Worm (Caenorhabditis elegans) whole organism, L2 larva: ENCODE data around the gene col-114.
A peak's percentile ranks its signal among the peaks of the same experiment; 100 is the strongest.

Experiments
- C34F6.9 ChIP-seq: fragments of 150-350 bp; optimal IDR thresholded peaks from 2 replicates; lab custom pipeline; 2014; ENCODE audit warnings: missing biosample characterization, missing genetic modification characterization
- F13H6.1 ChIP-seq: sonication (generic microtip); optimal IDR thresholded peaks from 2 replicates; lab custom pipeline; 2016; ENCODE audit warnings: missing genetic modification characterization, missing compliant biosample characterization
- Y55F3AM.14 ChIP-seq: fragments of 200-800 bp; sonication (Bioruptor generic); optimal IDR thresholded peaks from 2 replicates; lab custom pipeline; 2018; ENCODE audit warnings: mild to moderate bottlenecking, missing genetic modification characterization, missing compliant biosample characterization
- aly-2 ChIP-seq: fragments of 150-350 bp; optimal IDR thresholded peaks from 2 replicates; lab custom pipeline; 2014; ENCODE audit warnings: missing biosample characterization, missing genetic modification characterization
- ama-1 ChIP-seq: fragments of 150-350 bp; optimal IDR thresholded peaks from 2 replicates; lab custom pipeline; 2018; ENCODE audit warnings: inconsistent platforms
- blmp-1 ChIP-seq: sonication (generic microtip); optimal IDR thresholded peaks from 2 replicates; lab custom pipeline; 2017; ENCODE audit warnings: missing genetic modification characterization, mild to moderate bottlenecking, missing compliant biosample characterization, antibody characterized with exemption, moderate library complexity; ENCODE audit not compliant: insufficient read depth
- crh-2 ChIP-seq: sonication (generic microtip); optimal IDR thresholded peaks from 2 replicates; lab custom pipeline; 2017; ENCODE audit warnings: missing biosample characterization, missing genetic modification characterization
- dmd-4 ChIP-seq: sonication (generic microtip); optimal IDR thresholded peaks from 2 replicates; lab custom pipeline; 2017; ENCODE audit warnings: missing biosample characterization, missing genetic modification characterization
- egl-27 ChIP-seq: sonication (generic microtip); optimal IDR thresholded peaks from 3 replicates; lab custom pipeline; 2017; ENCODE audit warnings: missing biosample characterization, missing genetic modification reagents, missing genetic modification characterization
- elt-1 ChIP-seq: fragments of 150-350 bp; optimal IDR thresholded peaks from 2 replicates; lab custom pipeline; 2014; ENCODE audit warnings: missing biosample characterization, missing genetic modification characterization
- fos-1 ChIP-seq: fragments of 150-350 bp; optimal IDR thresholded peaks from 2 replicates; lab custom pipeline; 2014; ENCODE audit warnings: missing biosample characterization, missing genetic modification characterization
- gmeb-1 ChIP-seq: fragments of 150-350 bp; optimal IDR thresholded peaks from 2 replicates; lab custom pipeline; 2014; ENCODE audit warnings: missing biosample characterization, missing genetic modification characterization
- lin-11 ChIP-seq: fragments of 150-350 bp; sonication (generic microtip); optimal IDR thresholded peaks from 2 replicates; lab custom pipeline; 2014; ENCODE audit warnings: missing biosample characterization, missing genetic modification characterization, inconsistent platforms, mixed read lengths
- lin-13 ChIP-seq: fragments of 150-350 bp; optimal IDR thresholded peaks from 2 replicates; lab custom pipeline; 2014; ENCODE audit warnings: missing biosample characterization, missing genetic modification reagents, missing genetic modification characterization
- lin-39 ChIP-seq: fragments of 150-350 bp; optimal IDR thresholded peaks from 2 replicates; lab custom pipeline; 2014; ENCODE audit warnings: missing biosample characterization, missing genetic modification reagents, missing genetic modification characterization
- lsy-2 ChIP-seq, 2 experiments: fragments of 150-350 bp in 1 of 2; sonication (generic microtip) in 1 of 2; optimal IDR thresholded peaks; 2 replicates each; lab custom pipeline; 2014 to 2017; ENCODE audit warnings: missing biosample characterization in 2 of 2, missing genetic modification characterization in 2 of 2
- mab-5 ChIP-seq: fragments of 150-350 bp; optimal IDR thresholded peaks from 2 replicates; lab custom pipeline; 2014; ENCODE audit warnings: missing biosample characterization, missing genetic modification characterization
- mbf-1 ChIP-seq: sonication (generic microtip); optimal IDR thresholded peaks from 2 replicates; lab custom pipeline; 2017; ENCODE audit warnings: missing biosample characterization, missing genetic modification characterization
- mdl-1 ChIP-seq, 2 experiments: fragments of 150-350 bp in 1 of 2; sonication (generic microtip) in 1 of 2; optimal IDR thresholded peaks; 2 replicates each; lab custom pipeline; 2017; ENCODE audit warnings: missing biosample characterization in 2 of 2, missing genetic modification characterization in 2 of 2
- nhr-10 ChIP-seq: sonication (generic microtip); optimal IDR thresholded peaks from 2 replicates; lab custom pipeline; 2017; ENCODE audit warnings: missing biosample characterization, missing genetic modification characterization
- nhr-11 ChIP-seq: fragments of 150-350 bp; optimal IDR thresholded peaks from 2 replicates; lab custom pipeline; 2014; ENCODE audit warnings: missing biosample characterization, missing genetic modification characterization
- nhr-12 ChIP-seq: fragments of 150-350 bp; optimal IDR thresholded peaks from 2 replicates; lab custom pipeline; 2014; ENCODE audit warnings: missing biosample characterization, missing genetic modification characterization
- nhr-129 ChIP-seq: fragments of 150-350 bp; optimal IDR thresholded peaks from 2 replicates; lab custom pipeline; 2014; ENCODE audit warnings: missing biosample characterization, missing genetic modification characterization
- nhr-21 ChIP-seq: fragments of 150-350 bp; optimal IDR thresholded peaks from 2 replicates; lab custom pipeline; 2014; ENCODE audit warnings: missing biosample characterization, missing genetic modification characterization
- nhr-23 ChIP-seq: fragments of 150-350 bp; optimal IDR thresholded peaks from 2 replicates; lab custom pipeline; 2014; ENCODE audit warnings: missing biosample characterization, missing genetic modification reagents, missing genetic modification characterization
- nhr-237 ChIP-seq: fragments of 150-350 bp; optimal IDR thresholded peaks from 2 replicates; lab custom pipeline; 2014; ENCODE audit warnings: missing biosample characterization, missing genetic modification characterization
- nhr-25 ChIP-seq: fragments of 150-350 bp; sonication (generic microtip); optimal IDR thresholded peaks from 3 replicates; lab custom pipeline; 2014; ENCODE audit warnings: missing biosample characterization, missing genetic modification characterization
- nhr-6 ChIP-seq: fragments of 150-350 bp; optimal IDR thresholded peaks from 2 replicates; lab custom pipeline; 2014; ENCODE audit warnings: missing biosample characterization, missing genetic modification characterization
- nhr-77 ChIP-seq: fragments of 150-350 bp; optimal IDR thresholded peaks from 2 replicates; lab custom pipeline; 2014; ENCODE audit warnings: missing biosample characterization, missing genetic modification characterization
- sem-4 ChIP-seq: fragments of 150-350 bp; optimal IDR thresholded peaks from 2 replicates; lab custom pipeline; 2014; ENCODE audit warnings: missing biosample characterization, missing genetic modification reagents, missing genetic modification characterization
- sma-3 ChIP-seq: sonication (generic microtip); optimal IDR thresholded peaks from 2 replicates; lab custom pipeline; 2016; ENCODE audit warnings: missing genetic modification reagents, missing genetic modification characterization, missing compliant biosample characterization
- sma-9 ChIP-seq, 2 experiments: fragments of 150-350 bp in 1 of 2; sonication (generic microtip) in 1 of 2; optimal IDR thresholded peaks; 2 replicates each; lab custom pipeline; 2014 to 2016; ENCODE audit warnings: missing genetic modification characterization in 2 of 2, mild to moderate bottlenecking in 1 of 2, missing biosample characterization in 1 of 2, missing compliant biosample characterization in 1 of 2, missing genetic modification reagents in 1 of 2, moderate library complexity in 1 of 2
- snpc-4 ChIP-seq: fragments of 150-350 bp; optimal IDR thresholded peaks from 2 replicates; lab custom pipeline; 2014; ENCODE audit warnings: missing biosample characterization, missing genetic modification characterization
- unc-55 ChIP-seq: fragments of 150-350 bp; sonication (generic microtip); optimal IDR thresholded peaks from 3 replicates; lab custom pipeline; 2014; ENCODE audit warnings: missing biosample characterization, missing genetic modification reagents, missing genetic modification characterization
- unc-62 ChIP-seq: fragments of 150-350 bp; optimal IDR thresholded peaks from 2 replicates; lab custom pipeline; 2014; ENCODE audit warnings: missing biosample characterization, missing genetic modification reagents, missing genetic modification characterization
- zag-1 ChIP-seq: fragments of 150-350 bp; optimal IDR thresholded peaks from 2 replicates; lab custom pipeline; 2014; ENCODE audit warnings: missing biosample characterization, missing genetic modification characterization
- ztf-1 ChIP-seq: fragments of 200-800 bp; sonication (Bioruptor generic); conservative IDR thresholded peaks from 2 replicates; pipeline ENCODE4 v1.3.6; 2022; ENCODE audit warnings: missing genetic modification characterization, missing compliant biosample characterization
- ztf-11 ChIP-seq: sonication (generic microtip); optimal IDR thresholded peaks from 2 replicates; lab custom pipeline; 2017; ENCODE audit warnings: missing biosample characterization, missing genetic modification characterization
- ztf-4 ChIP-seq: fragments of 150-350 bp; optimal IDR thresholded peaks from 2 replicates; lab custom pipeline; 2014; ENCODE audit warnings: missing biosample characterization, missing genetic modification characterization

col-114 gene

DNA sequence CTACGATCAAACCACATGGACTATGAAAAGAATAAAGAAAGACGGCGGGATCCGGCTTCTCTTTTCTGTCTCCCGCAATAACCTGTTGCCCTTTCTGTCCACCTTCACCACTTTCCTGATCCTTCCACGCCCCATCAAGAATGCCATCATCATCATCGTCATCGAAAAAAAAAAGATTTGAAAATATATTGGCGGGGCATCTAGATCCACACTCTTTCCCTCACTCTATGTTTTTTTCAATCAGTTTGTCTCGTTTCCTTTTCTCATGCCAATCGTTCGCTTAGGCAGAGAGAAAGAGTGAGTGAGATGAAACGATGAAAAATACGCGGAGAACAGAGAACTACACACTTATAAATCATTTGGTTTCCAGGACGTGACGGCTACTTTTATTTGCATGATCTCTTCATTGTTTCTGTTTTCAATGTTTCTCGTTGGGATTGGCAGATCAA lies 12.9 kb downstream of the col-114 start (continued):
- no peak for TF ChIP-seq nhr-129 (tag; lab: Kevin White, UChicago)
- peak; percentile 23 for TF ChIP-seq F13H6.1
- no peak for TF ChIP-seq gmeb-1 (tag; lab: Kevin White, UChicago)
- no peak for TF ChIP-seq mbf-1 (tag; lab: Kevin White, UChicago)
- TF ChIP-seq, all 48 proteins: peak for 7

DNA sequence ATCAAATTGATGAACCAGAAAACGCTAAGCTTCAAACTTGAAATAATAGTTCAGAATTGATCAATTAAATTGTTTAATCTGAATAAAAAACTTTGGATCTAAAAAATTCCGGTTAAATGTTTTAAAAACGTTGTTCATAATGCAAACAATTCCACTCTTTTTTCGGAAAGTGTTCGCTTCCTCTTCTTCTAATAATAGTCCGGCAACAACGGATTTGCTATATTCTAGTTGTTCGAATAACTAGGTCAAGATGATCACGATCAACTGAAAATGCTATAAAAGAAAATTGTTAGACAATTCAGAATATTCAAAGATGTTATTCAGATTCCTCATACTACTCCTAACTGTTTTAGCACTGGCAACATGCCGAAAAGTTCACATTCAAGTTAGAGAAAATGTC lies 15.5 kb downstream of the col-114 start, which contains the start of gene D2024.4:
Gene D2024.4 (plus strand): TSS at position 301 of the 400 bp plus-strand sequence.
- TF ChIP-seq sem-4: no peak
- TF ChIP-seq zag-1 (tag; lab: Kevin White, UChicago): no peak
- no peak for TF ChIP-seq nhr-10
- TF ChIP-seq F13H6.1: no peak
- TF ChIP-seq dmd-4 (tag; lab: Kevin White, UChicago): no peak
- no peak for TF ChIP-seq ztf-4 (tag; lab: Kevin White, UChicago)
- TF ChIP-seq nhr-6 (tag; lab: Kevin White, UChicago): no peak
- no peak for TF ChIP-seq lsy-2 (tag; optimal IDR thresholded peaks at IDR 0.05; lab: Kevin White, UChicago)
- no peak for TF ChIP-seq mbf-1 (tag; lab: Kevin White, UChicago)
- no peak for TF ChIP-seq sma-9 (GFP tag; optimal IDR thresholded peaks at IDR 0.05; lab: Kevin White, UChicago)
- no peak for TF ChIP-seq sma-9 (tag; optimal IDR thresholded peaks at IDR 0.05; lab: Kevin White, UChicago)
- no peak for TF ChIP-seq gmeb-1 (tag; lab: Kevin White, UChicago)
- TF ChIP-seq snpc-4 (tag; lab: Kevin White, UChicago): no peak
- no peak for TF ChIP-seq C34F6.9
- TF ChIP-seq Y55F3AM.14 (GFP tag; lab: Kevin White, UChicago): no peak
- TF ChIP-seq mdl-1 (tag; optimal IDR thresholded peaks at IDR 0.05; lab: Kevin White, UChicago): no peak
- TF ChIP-seq nhr-23 (tag; lab: Kevin White, UChicago): no peak

- TF ChIP-seq nhr-77 (tag; lab: Kevin White, UChicago) (no peak), egl-27 (no peak), nhr-237 (tag; lab: Kevin White, UChicago) (no peak), C34F6.9 (peak; percentile 92), unc-62 (GFP tag; lab: Kevin White, UChicago) (no peak), crh-2 (peak; percentile 69), unc-55 (GFP tag; lab: Kevin White, UChicago) (peak; percentile 88), nhr-25 (peak; percentile 29), sma-3 (GFP tag; lab: Kevin White, UChicago) (peak; percentile 75), ama-1 (lab: Kevin White, UChicago) (no peak), ztf-11 (tag; lab: Kevin White, UChicago) (no peak), nhr-129 (tag; lab: Kevin White, UChicago) (peak; percentile 75), ztf-1 (GFP tag; lab: Robert Waterston, UW) (no peak), sma-9 (GFP tag; optimal IDR thresholded peaks at IDR 0.05; lab: Kevin White, UChicago) (peak; percentile 66), sma-9 (tag; optimal IDR thresholded peaks at IDR 0.05; lab: Kevin White, UChicago) (no peak), nhr-21 (peak; percentile 6), aly-2 (tag; lab: Kevin White, UChicago) (no peak), nhr-11 (tag; lab: Kevin White, UChicago) (no peak), lsy-2 (tag; optimal IDR thresholded peaks at IDR 0.05; lab: Kevin White, UChicago) (peak; percentile 35 to 82), lin-11 (tag; lab: Kevin White, UChicago) (no peak), lin-39 (tag; lab: Kevin White, UChicago) (no peak), gmeb-1 (tag; lab: Kevin White, UChicago) (peak; percentile 55), snpc-4 (tag; lab: Kevin White, UChicago) (peak; percentile 44), nhr-12 (tag; lab: Kevin White, UChicago) (no peak), F13H6.1 (peak; percentile 24), nhr-6 (tag; lab: Kevin White, UChicago) (no peak), sem-4 (peak; percentile 84), mab-5 (tag; lab: Kevin White, UChicago) (peak; percentile 5), fos-1 (tag; lab: Kevin White, UChicago) (peak; percentile 99), lin-13 (GFP tag; lab: Kevin White, UChicago) (peak; percentile 75)
Measured at ce11 chrIV:7230198-7230597, 16.3 kb downstream of the col-114 start, which contains the start of gene cap-1. TSS of gene cap-1 (minus strand) at chrIV:7230223.

DNA sequence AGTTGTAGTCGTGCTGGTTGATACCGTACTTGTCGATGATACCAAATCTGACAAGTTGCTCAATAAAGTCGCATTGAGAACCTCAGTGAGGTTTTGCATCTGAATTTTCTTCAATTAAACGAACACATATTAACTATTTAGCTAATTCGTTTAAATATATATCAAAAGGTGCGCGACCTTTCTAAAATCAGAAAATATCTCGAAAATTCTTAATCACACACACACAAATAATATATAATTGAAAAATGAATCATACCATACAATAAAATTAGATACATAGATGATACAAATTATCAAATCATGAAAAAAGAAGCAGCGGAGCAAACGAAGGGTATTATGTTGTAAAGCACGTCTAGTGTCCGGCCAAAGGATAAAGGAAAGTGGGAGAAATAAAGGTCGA lies 18.2 kb downstream of the col-114 start, which contains the start of gene D2024.5:
Gene D2024.5 (minus strand): TSS at position 101 of the 400 bp plus-strand sequence.
- TF ChIP-seq blmp-1 (tag; lab: Kevin White, UChicago) (no peak), unc-62 (GFP tag; lab: Kevin White, UChicago) (no peak), nhr-129 (tag; lab: Kevin White, UChicago) (no peak), elt-1 (no peak), ztf-1 (GFP tag; lab: Robert Waterston, UW) (no peak), gmeb-1 (tag; lab: Kevin White, UChicago) (no peak), mdl-1 (tag; optimal IDR thresholded peaks at IDR 0.05; lab: Kevin White, UChicago) (no peak), nhr-11 (tag; lab: Kevin White, UChicago) (no peak), ztf-4 (tag; lab: Kevin White, UChicago) (no peak)
